Fruit fly (Drosophila melanogaster) whole organism, pupa: Measurements from ENCODE around the gene CG31955.
A peak's percentile ranks its signal among the peaks of the same experiment; 100 is the strongest.

ENCODE experiments used
- CG10348 ChIP-seq: fragments of 200-800 bp; sonication (Bioruptor generic); IDR thresholded peaks from 2 replicates; pipeline ENCODE4 v1.3.6; 2022; ENCODE audit warnings: missing biosample characterization, missing genetic modification characterization
- CG12605 ChIP-seq: fragments of 200-800 bp; sonication (Bioruptor generic); IDR thresholded peaks from 2 replicates; pipeline ENCODE4 v1.3.6; 2022; ENCODE audit warnings: missing biosample characterization, missing genetic modification characterization
- CG13204 ChIP-seq: fragments of 200-800 bp; sonication (Bioruptor generic); optimal IDR thresholded peaks from 2 replicates; lab custom pipeline; 2018; ENCODE audit warnings: missing biosample characterization, mild to moderate bottlenecking, missing genetic modification characterization, moderate library complexity
- CG14655 ChIP-seq: fragments of 200-800 bp; sonication (Bioruptor generic); optimal IDR thresholded peaks from 3 replicates; lab custom pipeline; 2017; ENCODE audit warnings: mild to moderate bottlenecking, missing biosample characterization, missing genetic modification reagents, missing genetic modification characterization
- CG15710 ChIP-seq: fragments of 200-800 bp; sonication (Bioruptor generic); optimal IDR thresholded peaks from 2 replicates; lab custom pipeline; 2018; ENCODE audit warnings: missing biosample characterization, mild to moderate bottlenecking, missing genetic modification characterization, moderate library complexity
- CG17806 ChIP-seq: fragments of 200-800 bp; sonication (Bioruptor generic); optimal IDR thresholded peaks from 2 replicates; lab custom pipeline; 2018; ENCODE audit warnings: missing biosample characterization, mild to moderate bottlenecking, missing genetic modification characterization, moderate library complexity
- CG32121 ChIP-seq: fragments of 200-800 bp; sonication (Bioruptor generic); IDR thresholded peaks from 2 replicates; pipeline ENCODE4 v1.3.6; 2022; ENCODE audit warnings: missing biosample characterization, missing genetic modification characterization
- CG34367 ChIP-seq: fragments of 200-800 bp; sonication (Bioruptor generic); optimal IDR thresholded peaks from 2 replicates; lab custom pipeline; 2018; ENCODE audit warnings: missing biosample characterization, mild to moderate bottlenecking, missing genetic modification characterization
- CG4496 ChIP-seq: fragments of 200-800 bp; sonication (Bioruptor generic); IDR thresholded peaks from 3 replicates; pipeline ENCODE4 v1.3.6; 2022; ENCODE audit warnings: missing biosample characterization, missing genetic modification characterization
- CG8159 ChIP-seq: fragments of 200-800 bp; sonication (Bioruptor generic); optimal IDR thresholded peaks from 3 replicates; lab custom pipeline; 2018; ENCODE audit warnings: missing biosample characterization, mild to moderate bottlenecking, missing genetic modification characterization, moderate library complexity
- CG8301 ChIP-seq: fragments of 200-800 bp; sonication (Bioruptor generic); optimal IDR thresholded peaks from 2 replicates; lab custom pipeline; 2018; ENCODE audit warnings: missing biosample characterization, mild to moderate bottlenecking, missing genetic modification characterization
- CG9948 ChIP-seq: fragments of 200-800 bp; sonication (Bioruptor generic); optimal IDR thresholded peaks from 2 replicates; lab custom pipeline; 2018; ENCODE audit warnings: missing biosample characterization, mild to moderate bottlenecking, missing genetic modification characterization, moderate library complexity
- D1 ChIP-seq: fragments of 200-800 bp; sonication (Bioruptor generic); optimal IDR thresholded peaks from 2 replicates; lab custom pipeline; 2018; ENCODE audit warnings: missing biosample characterization, mild to moderate bottlenecking, missing genetic modification characterization, moderate library complexity
- EcR ChIP-seq: fragments of 200-800 bp; sonication (Bioruptor generic); optimal IDR thresholded peaks from 3 replicates; lab custom pipeline; 2019; ENCODE audit warnings: missing biosample characterization, missing genetic modification characterization, mild to moderate bottlenecking, moderate library complexity, missing genetic modification reagents
- Ets98B ChIP-seq: fragments of 200-800 bp; sonication (Bioruptor generic); IDR thresholded peaks from 2 replicates; pipeline ENCODE4 v1.3.6; 2022; ENCODE audit warnings: missing biosample characterization, missing genetic modification characterization
- Pif1A ChIP-seq: fragments of 200-800 bp; sonication (Bioruptor generic); optimal IDR thresholded peaks from 3 replicates; lab custom pipeline; 2016; ENCODE audit warnings: missing biosample characterization, missing genetic modification characterization
- Pif1B ChIP-seq: fragments of 200-800 bp; sonication (Bioruptor generic); optimal IDR thresholded peaks from 3 replicates; lab custom pipeline; 2016; ENCODE audit warnings: missing biosample characterization, missing genetic modification characterization
- Snoo ChIP-seq: fragments of 200-800 bp; sonication (Bioruptor generic); optimal IDR thresholded peaks from 3 replicates; lab custom pipeline; 2017; ENCODE audit warnings: missing biosample characterization, mild to moderate bottlenecking, missing genetic modification characterization, inconsistent platforms
- fd96Ca ChIP-seq: fragments of 200-800 bp; sonication (Bioruptor generic); IDR thresholded peaks from 3 replicates; pipeline ENCODE4 v1.3.6; 2022; ENCODE audit warnings: missing biosample characterization, missing genetic modification characterization
- gl ChIP-seq: fragments of 200-800 bp; sonication (Bioruptor generic); optimal IDR thresholded peaks from 2 replicates; lab custom pipeline; 2018; ENCODE audit warnings: missing biosample characterization, mild to moderate bottlenecking, missing genetic modification characterization
- rn ChIP-seq: fragments of 200-800 bp; sonication (Bioruptor generic); IDR thresholded peaks from 2 replicates; pipeline ENCODE4 v1.3.6; 2022; ENCODE audit warnings: missing biosample characterization, missing genetic modification characterization

CG31955 gene

DNA sequence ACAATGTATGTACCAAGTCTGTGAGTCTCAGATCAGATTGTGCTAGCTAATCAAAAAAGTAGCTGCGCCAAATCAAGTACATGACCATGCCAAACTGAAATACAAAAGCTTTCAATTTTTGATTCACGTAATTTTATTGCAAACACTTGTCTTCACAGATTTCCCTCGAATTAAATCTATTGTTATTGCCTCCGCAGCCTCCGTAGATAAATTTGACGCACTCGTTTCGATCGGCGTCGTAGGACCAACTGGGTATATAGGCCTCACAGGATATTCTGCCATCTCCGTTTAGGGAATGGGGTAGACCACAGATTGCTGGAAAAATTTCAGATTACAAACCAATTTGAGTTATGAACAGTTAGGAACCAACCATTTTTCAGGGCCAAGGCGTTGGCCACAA, 18.0 kb downstream of the CG31955 start, which contains the start of gene CG43165:
Gene CG43165, minus strand, starts transcription at position 101 of the 400 bp plus-strand sequence.
- TF ChIP-seq gl: no peak
- no peak for TF ChIP-seq Snoo (tag; lab: Kevin White, UChicago)
- 0 out of 3 replicates have a peak, but pooled peaks have one; percentile 19 for TF ChIP-seq CG4496 (GFP tag; lab: Robert Waterston, UW)
- TF ChIP-seq CG8159 (tag; lab: Kevin White, UChicago): no peak
- no peak for TF ChIP-seq fd96Ca (GFP tag; lab: Robert Waterston, UW)
- TF ChIP-seq CG8301 (tag; lab: Kevin White, UChicago): no peak
- TF ChIP-seq CG12605 (GFP tag; lab: Robert Waterston, UW): no peak
- no peak for TF ChIP-seq CG34367

DNA sequence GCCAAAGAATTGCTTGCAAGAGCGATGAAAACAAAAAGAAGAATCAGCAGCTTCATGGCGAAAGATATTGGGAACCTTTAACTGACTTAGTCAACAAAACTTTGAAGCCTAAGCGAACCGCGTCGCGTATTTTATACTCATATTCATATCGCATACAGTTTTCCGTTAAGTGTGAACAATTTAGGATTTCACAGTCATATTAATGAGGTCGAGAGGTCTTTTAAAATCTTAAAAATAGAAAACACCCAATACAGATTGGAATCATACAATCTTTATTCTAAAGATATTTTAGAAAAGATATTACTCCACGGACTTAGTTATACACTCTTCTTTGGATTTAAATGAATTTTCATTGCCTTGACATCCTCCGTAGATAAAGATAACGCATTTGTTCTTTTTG, 19.1 kb downstream of the CG31955 start, which contains the start of gene Acp24A4:
Gene Acp24A4, minus strand, starts transcription at position 101 of the 400 bp plus-strand sequence.
- no peak for TF ChIP-seq CG12605 (GFP tag; lab: Robert Waterston, UW)
- no peak for TF ChIP-seq CG8301 (tag; lab: Kevin White, UChicago)
- no peak for TF ChIP-seq fd96Ca (GFP tag; lab: Robert Waterston, UW)
- no peak for TF ChIP-seq CG9948 (tag; lab: Kevin White, UChicago)
- TF ChIP-seq CG15710 (tag; lab: Kevin White, UChicago): no peak
- TF ChIP-seq Pif1B (GFP tag; lab: Kevin White, UChicago): no peak
- TF ChIP-seq Ets98B (GFP tag; lab: Robert Waterston, UW): no peak
- TF ChIP-seq CG17806 (tag; lab: Kevin White, UChicago): no peak
- TF ChIP-seq rn (GFP tag; lab: Robert Waterston, UW): no peak
- no peak for TF ChIP-seq Pif1A (GFP tag; lab: Kevin White, UChicago)

DNA sequence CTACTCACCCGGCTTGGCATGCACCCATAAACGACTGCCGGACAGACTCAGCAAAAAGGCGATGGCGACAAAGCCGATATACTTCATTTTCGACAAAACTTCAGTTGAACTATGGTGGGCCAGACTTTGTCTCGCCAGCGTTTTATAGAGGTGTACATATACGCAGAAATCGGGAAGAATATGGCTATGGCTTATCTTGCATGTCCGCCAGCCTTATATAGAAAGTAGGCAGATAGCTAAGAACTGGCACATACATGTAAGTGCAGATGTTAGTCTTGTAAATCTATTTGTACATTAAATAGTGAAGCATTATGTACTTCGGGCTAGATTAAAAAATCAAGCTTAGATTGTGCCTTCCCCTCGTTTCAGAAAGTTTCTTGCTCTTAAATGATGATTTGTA, 19.8 kb downstream of the CG31955 start, which contains the start of gene CG3513:
Gene CG3513, minus strand, starts transcription at position 101 of the 400 bp plus-strand sequence.
- TF ChIP-seq gl (no peak), CG4496 (GFP tag; lab: Robert Waterston, UW) (no peak), CG34367 (no peak), CG15710 (tag; lab: Kevin White, UChicago) (no peak), CG8159 (tag; lab: Kevin White, UChicago) (no peak), CG12605 (GFP tag; lab: Robert Waterston, UW) (no peak), EcR (GFP tag; lab: Kevin White, UChicago) (no peak), CG17806 (tag; lab: Kevin White, UChicago) (no peak)

DNA sequence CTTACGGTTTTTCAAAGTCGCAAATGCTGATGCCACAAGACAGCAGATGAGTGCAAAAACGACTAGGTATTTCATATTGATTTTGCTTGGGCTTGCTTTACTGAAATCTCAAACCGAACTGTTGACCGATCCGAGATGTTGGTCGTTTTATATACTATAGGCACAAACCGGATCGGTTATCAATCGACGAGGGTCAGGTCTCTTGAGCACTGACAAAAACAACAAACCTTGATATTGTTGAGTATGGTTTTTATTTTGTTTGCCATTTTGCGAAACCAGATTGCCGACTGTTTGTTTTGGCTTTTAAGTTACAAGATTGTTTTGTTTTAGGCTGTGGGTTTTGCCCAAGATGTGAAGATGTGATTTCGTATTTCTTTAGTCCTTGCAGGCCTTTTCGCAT, 20.4 kb downstream of the CG31955 start, which contains the start of gene CG16704:
Gene CG16704, minus strand, starts transcription at position 122 of the 400 bp plus-strand sequence.
- TF ChIP-seq CG14655 (GFP tag; lab: Kevin White, UChicago) (no peak), Ets98B (GFP tag; lab: Robert Waterston, UW) (no peak), CG4496 (GFP tag; lab: Robert Waterston, UW) (no peak), CG9948 (tag; lab: Kevin White, UChicago) (no peak), D1 (tag; lab: Kevin White, UChicago) (no peak)
- TF ChIP-seq, all 21 proteins: peak for 0

DNA sequence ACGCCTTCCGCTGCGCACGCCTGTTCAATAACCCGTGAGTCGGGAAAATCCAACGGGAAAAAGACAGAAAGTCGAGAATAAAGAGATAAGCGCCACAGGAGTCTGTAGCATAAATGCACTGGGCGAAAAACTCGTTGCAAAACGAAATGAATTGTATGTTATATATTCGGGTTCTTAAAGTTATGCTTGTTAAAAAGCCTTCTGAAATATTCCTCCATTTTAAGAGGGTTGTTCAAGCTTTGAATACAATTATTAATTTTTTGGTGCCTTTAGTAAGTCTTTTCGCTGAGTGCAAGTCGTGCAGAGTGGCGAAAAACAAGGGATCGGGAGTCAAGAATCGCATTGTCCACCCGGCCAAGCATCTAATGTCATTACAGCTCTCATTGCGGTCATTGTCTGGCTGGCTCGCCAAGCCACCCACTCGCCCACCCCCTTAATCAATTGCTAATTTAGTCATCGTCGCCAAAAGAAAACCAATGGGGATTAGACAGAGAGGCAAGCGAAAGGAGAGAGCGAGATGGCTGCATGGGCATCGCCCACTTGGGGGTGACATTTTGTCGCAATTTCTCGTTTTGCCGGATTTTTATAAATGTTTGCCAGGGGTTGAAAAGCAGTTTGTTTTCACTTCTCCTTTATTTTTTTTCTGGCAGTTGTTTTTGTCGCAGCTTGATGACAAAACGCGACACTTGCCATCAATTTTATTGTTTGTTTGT, 27.6 kb downstream of the CG31955 start:
- no peak for TF ChIP-seq CG9948 (tag; lab: Kevin White, UChicago)
- TF ChIP-seq CG8159 (tag; lab: Kevin White, UChicago): peak; percentile 16
- TF ChIP-seq fd96Ca (GFP tag; lab: Robert Waterston, UW): no peak
- TF ChIP-seq, all 21 proteins: peak for 1

DNA sequence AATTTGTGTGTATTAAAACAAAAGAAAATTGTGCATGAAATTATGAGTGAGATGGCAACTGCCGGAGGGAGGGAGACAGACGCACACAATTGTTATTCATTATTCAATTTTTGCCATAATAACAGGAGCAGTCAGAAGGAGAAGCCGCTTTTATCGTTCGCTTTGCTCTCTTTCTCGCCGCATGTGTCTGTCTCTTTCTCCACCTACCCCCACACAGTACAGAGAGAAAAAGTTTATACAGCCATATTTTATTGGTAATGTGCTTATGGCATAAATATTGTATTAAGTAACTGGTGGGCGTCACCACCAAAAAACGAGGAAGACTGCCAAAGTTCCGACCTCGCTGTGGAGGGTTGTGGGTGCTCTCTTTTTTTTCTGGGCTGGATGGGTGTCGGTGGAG, 30.4 kb downstream of the CG31955 start:
- no peak for TF ChIP-seq CG17806 (tag; lab: Kevin White, UChicago)
- no peak for TF ChIP-seq CG9948 (tag; lab: Kevin White, UChicago)
- no peak for TF ChIP-seq Snoo (tag; lab: Kevin White, UChicago)
- no peak for TF ChIP-seq CG32121
- no peak for TF ChIP-seq CG15710 (tag; lab: Kevin White, UChicago)
- TF ChIP-seq rn (GFP tag; lab: Robert Waterston, UW): no peak
- no peak for TF ChIP-seq D1 (tag; lab: Kevin White, UChicago)
- no peak for TF ChIP-seq Ets98B (GFP tag; lab: Robert Waterston, UW)

DNA sequence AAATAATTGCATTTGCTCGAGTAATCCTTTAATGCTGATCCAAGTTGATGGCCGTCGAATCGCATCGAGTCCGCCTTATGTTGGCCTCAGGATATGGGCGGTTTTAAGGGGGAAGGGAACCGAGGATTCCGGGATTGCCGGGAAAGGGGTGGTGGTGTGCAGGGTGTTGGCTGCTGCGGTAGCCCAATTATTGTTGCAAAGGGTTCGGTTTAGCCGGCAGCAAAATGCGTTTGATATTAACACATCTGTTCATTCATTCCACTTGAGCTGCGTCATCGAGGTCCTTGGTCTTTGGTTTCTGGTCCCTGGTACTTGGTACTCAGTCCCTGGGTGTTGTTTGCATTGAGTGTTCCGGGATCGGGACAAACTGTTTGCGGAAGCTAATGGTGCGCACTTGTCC, 31.6 kb downstream of the CG31955 start:
- TF ChIP-seq CG10348 (GFP tag; lab: Robert Waterston, UW) (no peak), EcR (GFP tag; lab: Kevin White, UChicago) (no peak), CG14655 (GFP tag; lab: Kevin White, UChicago) (no peak), Pif1A (GFP tag; lab: Kevin White, UChicago) (no peak), CG12605 (GFP tag; lab: Robert Waterston, UW) (no peak), CG13204 (GFP tag; lab: Kevin White, UChicago) (no peak), Pif1B (GFP tag; lab: Kevin White, UChicago) (no peak), CG4496 (GFP tag; lab: Robert Waterston, UW) (no peak), CG15710 (tag; lab: Kevin White, UChicago) (no peak), Ets98B (GFP tag; lab: Robert Waterston, UW) (no peak), Snoo (tag; lab: Kevin White, UChicago) (no peak), rn (GFP tag; lab: Robert Waterston, UW) (no peak), fd96Ca (GFP tag; lab: Robert Waterston, UW) (no peak), CG9948 (tag; lab: Kevin White, UChicago) (no peak), CG8159 (tag; lab: Kevin White, UChicago) (no peak), gl (no peak), CG17806 (tag; lab: Kevin White, UChicago) (no peak)
